Fruit fly (Drosophila melanogaster) whole organism, prepupa: Measurements from ENCODE around the gene Amnionless.

ENCODE experiments used
- Blimp-1 ChIP-seq: fragments of 200-800 bp; sonication (Bioruptor generic); optimal IDR thresholded peaks from 3 replicates; lab custom pipeline; 2017; ENCODE audit warnings: missing biosample characterization, missing genetic modification characterization, mild to moderate bottlenecking, moderate library complexity, missing genetic modification reagents
- CG32006 ChIP-seq: fragments of 200-800 bp; sonication (Bioruptor generic); optimal IDR thresholded peaks from 3 replicates; lab custom pipeline; 2017; ENCODE audit warnings: missing biosample characterization, mild to moderate bottlenecking, missing genetic modification characterization
- CG34406 ChIP-seq: fragments of 200-800 bp; sonication (Bioruptor generic); optimal IDR thresholded peaks from 3 replicates; lab custom pipeline; 2016; ENCODE audit warnings: missing biosample characterization, missing genetic modification characterization
- CG3919 ChIP-seq: fragments of 200-800 bp; sonication (Bioruptor generic); optimal IDR thresholded peaks from 3 replicates; lab custom pipeline; 2016; ENCODE audit warnings: missing biosample characterization, missing genetic modification characterization
- CG7368 ChIP-seq: fragments of 200-800 bp; sonication (Bioruptor generic); optimal IDR thresholded peaks from 3 replicates; lab custom pipeline; 2016; ENCODE audit warnings: missing biosample characterization, missing genetic modification characterization
- Lpt ChIP-seq: fragments of 200-800 bp; sonication (Bioruptor generic); optimal IDR thresholded peaks from 3 replicates; lab custom pipeline; 2016; ENCODE audit warnings: missing biosample characterization, missing genetic modification characterization
- Met ChIP-seq: fragments of 200-800 bp; sonication (Bioruptor generic); optimal IDR thresholded peaks from 3 replicates; lab custom pipeline; 2016; ENCODE audit warnings: missing biosample characterization, missing genetic modification characterization
- Sox15 ChIP-seq: fragments of 200-800 bp; sonication (Bioruptor generic); optimal IDR thresholded peaks from 3 replicates; lab custom pipeline; 2016; ENCODE audit warnings: missing biosample characterization, missing genetic modification characterization
- acj6 ChIP-seq: fragments of 200-800 bp; sonication (Bioruptor generic); optimal IDR thresholded peaks from 3 replicates; lab custom pipeline; 2016; ENCODE audit warnings: missing biosample characterization, missing genetic modification characterization

DNA sequence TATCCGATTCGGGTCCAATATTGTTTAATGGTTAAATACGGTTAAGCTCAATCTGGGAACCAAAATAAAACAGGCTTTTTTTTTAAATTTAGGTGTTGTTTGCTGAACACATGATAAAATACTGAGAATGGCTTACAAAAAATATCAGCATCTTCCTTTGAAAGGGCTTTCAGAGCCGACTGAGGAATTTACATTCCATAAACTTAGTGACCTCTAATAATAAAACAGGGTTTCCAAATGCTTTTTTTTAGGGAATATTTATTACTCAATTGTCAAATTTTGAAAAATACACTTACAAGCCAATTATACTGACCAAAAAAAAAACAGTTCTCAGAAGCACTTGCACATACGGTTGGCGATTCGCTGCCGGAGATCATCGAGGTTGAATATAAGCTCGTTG lies 40.7 kb upstream of the Amnionless start, which contains the start of gene CG43755:
- TF ChIP-seq CG7368 (no peak), acj6 (no peak), Sox15 (GFP tag; lab: Kevin White, UChicago) (no peak), CG3919 (GFP tag; lab: Kevin White, UChicago) (no peak), Met (GFP tag; lab: Kevin White, UChicago) (no peak), Blimp-1 (GFP tag; lab: Kevin White, UChicago) (no peak), CG34406 (GFP tag; lab: Kevin White, UChicago) (no peak), CG32006 (no peak), Lpt (GFP tag; lab: Kevin White, UChicago) (no peak)
